Fruit fly (Drosophila melanogaster) whole organism, prepupa: Measurements from ENCODE around the gene CG42529.
A peak's percentile ranks its signal among the peaks of the same experiment; 100 is the strongest.

ENCODE experiments used
- Blimp-1 ChIP-seq: fragments of 200-800 bp; sonication (Bioruptor generic); optimal IDR thresholded peaks from 3 replicates; lab custom pipeline; 2017; ENCODE audit warnings: missing biosample characterization, missing genetic modification characterization, mild to moderate bottlenecking, moderate library complexity, missing genetic modification reagents
- CG10631 ChIP-seq: fragments of 200-800 bp; sonication (Bioruptor generic); optimal IDR thresholded peaks from 2 replicates; lab custom pipeline; 2016; ENCODE audit warnings: missing biosample characterization, missing genetic modification characterization
- CG10669 ChIP-seq: fragments of 200-800 bp; sonication (Bioruptor generic); optimal IDR thresholded peaks from 3 replicates; lab custom pipeline; 2018; ENCODE audit warnings: missing biosample characterization, mild to moderate bottlenecking, missing genetic modification characterization, moderate library complexity
- CG11762 ChIP-seq: fragments of 200-800 bp; sonication (Bioruptor generic); optimal IDR thresholded peaks from 3 replicates; lab custom pipeline; 2016; ENCODE audit warnings: missing biosample characterization, missing genetic modification characterization; ENCODE audit not compliant: insufficient read depth
- CG15336 ChIP-seq: fragments of 200-800 bp; sonication (Bioruptor generic); IDR thresholded peaks from 2 replicates; pipeline ENCODE4 v1.3.6; 2022; ENCODE audit warnings: missing biosample characterization, missing genetic modification characterization
- CG1621 ChIP-seq: fragments of 200-800 bp; sonication (Bioruptor generic); optimal IDR thresholded peaks from 3 replicates; lab custom pipeline; 2018; ENCODE audit warnings: missing biosample characterization, mild to moderate bottlenecking, missing genetic modification characterization
- CG16779 ChIP-seq: fragments of 200-800 bp; sonication (Bioruptor generic); optimal IDR thresholded peaks from 3 replicates; lab custom pipeline; 2017; ENCODE audit warnings: missing biosample characterization, mild to moderate bottlenecking, missing genetic modification characterization
- CG31627 ChIP-seq: fragments of 200-800 bp; sonication (Bioruptor generic); optimal IDR thresholded peaks from 3 replicates; lab custom pipeline; 2016; ENCODE audit warnings: missing biosample characterization, missing genetic modification characterization
- CG32006 ChIP-seq: fragments of 200-800 bp; sonication (Bioruptor generic); optimal IDR thresholded peaks from 3 replicates; lab custom pipeline; 2017; ENCODE audit warnings: missing biosample characterization, mild to moderate bottlenecking, missing genetic modification characterization
- CG34406 ChIP-seq: fragments of 200-800 bp; sonication (Bioruptor generic); optimal IDR thresholded peaks from 3 replicates; lab custom pipeline; 2016; ENCODE audit warnings: missing biosample characterization, missing genetic modification characterization
- CG6163 ChIP-seq: fragments of 200-800 bp; sonication (Bioruptor generic); IDR thresholded peaks from 3 replicates; pipeline ENCODE4 v1.3.6; 2022; ENCODE audit warnings: missing biosample characterization, missing genetic modification characterization
- CG6276 ChIP-seq: fragments of 200-800 bp; sonication (Bioruptor generic); optimal IDR thresholded peaks from 2 replicates; lab custom pipeline; 2017; ENCODE audit warnings: missing biosample characterization, mild to moderate bottlenecking, missing genetic modification characterization
- CG6792 ChIP-seq: fragments of 200-800 bp; sonication (Bioruptor generic); optimal IDR thresholded peaks from 3 replicates; lab custom pipeline; 2016; ENCODE audit warnings: missing biosample characterization, missing genetic modification characterization
- CG6808 ChIP-seq: fragments of 200-800 bp; sonication (Bioruptor generic); optimal IDR thresholded peaks from 3 replicates; lab custom pipeline; 2017; ENCODE audit warnings: missing biosample characterization, missing genetic modification characterization, mild to moderate bottlenecking, moderate library complexity, missing genetic modification reagents
- CG6854 ChIP-seq: fragments of 200-800 bp; sonication (Bioruptor generic); optimal IDR thresholded peaks from 2 replicates; lab custom pipeline; 2017; ENCODE audit warnings: missing biosample characterization, mild to moderate bottlenecking, missing genetic modification characterization
- CG7368 ChIP-seq: fragments of 200-800 bp; sonication (Bioruptor generic); optimal IDR thresholded peaks from 3 replicates; lab custom pipeline; 2016; ENCODE audit warnings: missing biosample characterization, missing genetic modification characterization
- CG8119 ChIP-seq: fragments of 200-800 bp; sonication (Bioruptor generic); IDR thresholded peaks from 3 replicates; pipeline ENCODE4 v1.3.6; 2022; ENCODE audit warnings: missing biosample characterization, missing genetic modification characterization
- CG8319 ChIP-seq: fragments of 200-800 bp; sonication (Bioruptor generic); optimal IDR thresholded peaks from 3 replicates; lab custom pipeline; 2016; ENCODE audit warnings: missing biosample characterization, missing genetic modification characterization
- CG8632 ChIP-seq: fragments of 200-800 bp; sonication (Bioruptor generic); optimal IDR thresholded peaks from 3 replicates; lab custom pipeline; 2016; ENCODE audit warnings: missing biosample characterization, missing genetic modification characterization
- CG9139 ChIP-seq: fragments of 200-800 bp; sonication (Bioruptor generic); optimal IDR thresholded peaks from 3 replicates; lab custom pipeline; 2017; ENCODE audit warnings: missing biosample characterization, mild to moderate bottlenecking, missing genetic modification characterization
- Eip75B ChIP-seq: fragments of 200-800 bp; sonication (Bioruptor generic); optimal IDR thresholded peaks from 3 replicates; lab custom pipeline; 2016; ENCODE audit warnings: missing biosample characterization, missing genetic modification characterization
- Eip78C ChIP-seq: fragments of 200-800 bp; sonication (Bioruptor generic); peaks from one replicate; lab custom pipeline; 2016; ENCODE audit warnings: missing biosample characterization, missing genetic modification characterization
- Eip93F ChIP-seq: fragments of 200-800 bp; sonication (Bioruptor generic); optimal IDR thresholded peaks from 2 replicates; lab custom pipeline; 2016; ENCODE audit warnings: missing biosample characterization, mild to moderate bottlenecking, missing genetic modification characterization
- Ets21C ChIP-seq: fragments of 200-800 bp; sonication (Bioruptor generic); optimal IDR thresholded peaks from 3 replicates; lab custom pipeline; 2016; ENCODE audit warnings: missing biosample characterization, missing genetic modification characterization
- Ets96B ChIP-seq: fragments of 200-800 bp; optimal IDR thresholded peaks from 2 replicates; lab custom pipeline; 2019; ENCODE audit warnings: missing biosample characterization, mild to moderate bottlenecking, missing genetic modification characterization, moderate library complexity
- Gug ChIP-seq: fragments of 200-800 bp; sonication (Bioruptor generic); IDR thresholded peaks from 2 replicates; pipeline ENCODE4 v1.3.6; 2022; ENCODE audit warnings: missing biosample characterization, missing genetic modification characterization
- Hr38 ChIP-seq: sonication (Bioruptor generic); optimal IDR thresholded peaks from 2 replicates; lab custom pipeline; 2016; ENCODE audit warnings: missing biosample characterization, missing genetic modification characterization
- Smox ChIP-seq: fragments of 200-800 bp; sonication (Bioruptor generic); optimal IDR thresholded peaks from 3 replicates; lab custom pipeline; 2016; ENCODE audit warnings: missing biosample characterization, missing genetic modification characterization
- Sox102F ChIP-seq: fragments of 200-800 bp; sonication (Bioruptor generic); optimal IDR thresholded peaks from 2 replicates; lab custom pipeline; 2016; ENCODE audit warnings: missing biosample characterization, mild to moderate bottlenecking, missing genetic modification characterization
- Sox14 ChIP-seq: fragments of 200-800 bp; sonication (Bioruptor generic); optimal IDR thresholded peaks from 3 replicates; lab custom pipeline; 2016; ENCODE audit warnings: missing biosample characterization, missing genetic modification characterization
- achi ChIP-seq: fragments of 200-800 bp; sonication (Bioruptor generic); optimal IDR thresholded peaks from 3 replicates; lab custom pipeline; 2016; ENCODE audit warnings: missing biosample characterization, missing genetic modification characterization
- acj6 ChIP-seq: fragments of 200-800 bp; sonication (Bioruptor generic); optimal IDR thresholded peaks from 3 replicates; lab custom pipeline; 2016; ENCODE audit warnings: missing biosample characterization, missing genetic modification characterization
- dsx ChIP-seq: fragments of 200-800 bp; optimal IDR thresholded peaks from 3 replicates; lab custom pipeline; 2019; ENCODE audit warnings: missing biosample characterization, mild to moderate bottlenecking, missing genetic modification characterization, moderate library complexity; ENCODE audit not compliant: poor library complexity, severe bottlenecking
- eg ChIP-seq: fragments of 200-800 bp; sonication (Bioruptor generic); IDR thresholded peaks from 3 replicates; pipeline ENCODE4 v1.3.6; 2022; ENCODE audit warnings: missing biosample characterization, missing genetic modification characterization
- esn ChIP-seq: fragments of 200-800 bp; sonication (Bioruptor generic); optimal IDR thresholded peaks from 2 replicates; lab custom pipeline; 2016; ENCODE audit warnings: missing biosample characterization, mild to moderate bottlenecking, missing genetic modification characterization, moderate library complexity
- fd85E ChIP-seq: fragments of 200-800 bp; sonication (Bioruptor generic); optimal IDR thresholded peaks from 3 replicates; lab custom pipeline; 2016; ENCODE audit warnings: missing biosample characterization, missing genetic modification characterization
- fkh ChIP-seq: fragments of 200-800 bp; sonication (Bioruptor generic); optimal IDR thresholded peaks from 3 replicates; lab custom pipeline; 2017; ENCODE audit warnings: missing biosample characterization, mild to moderate bottlenecking, missing genetic modification characterization, moderate library complexity
- lz ChIP-seq: fragments of 200-800 bp; sonication (Bioruptor generic); optimal IDR thresholded peaks from 3 replicates; lab custom pipeline; 2016; ENCODE audit warnings: missing biosample characterization, missing genetic modification characterization
- net ChIP-seq: fragments of 200-800 bp; sonication (Bioruptor generic); optimal IDR thresholded peaks from 3 replicates; lab custom pipeline; 2016; ENCODE audit warnings: missing biosample characterization, missing genetic modification characterization
- salr ChIP-seq, 2 experiments: fragments of 200-800 bp; sonication (Bioruptor generic); optimal IDR thresholded peaks; 3 replicates each; lab custom pipeline; 2016 to 2018; ENCODE audit warnings: missing biosample characterization in 2 of 2, missing genetic modification characterization in 2 of 2, mild to moderate bottlenecking in 1 of 2
- spab ChIP-seq: fragments of 200-800 bp; sonication (Bioruptor generic); optimal IDR thresholded peaks from 2 replicates; lab custom pipeline; 2017; ENCODE audit warnings: missing biosample characterization, mild to moderate bottlenecking, missing genetic modification characterization, missing genetic modification reagents
- ss ChIP-seq, 2 experiments: fragments of 200-800 bp; sonication (Bioruptor generic); optimal IDR thresholded peaks; 2 replicates in 1 of 2; 3 replicates in 1 of 2; lab custom pipeline; 2017 to 2018; ENCODE audit warnings: mild to moderate bottlenecking in 2 of 2, missing biosample characterization in 2 of 2, missing genetic modification characterization in 2 of 2, moderate library complexity in 1 of 2
- svp ChIP-seq: fragments of 200-800 bp; sonication (Bioruptor generic); peaks from one replicate; lab custom pipeline; 2016; ENCODE audit warnings: missing biosample characterization, missing genetic modification characterization
- topi ChIP-seq: fragments of 200-800 bp; sonication (Bioruptor generic); optimal IDR thresholded peaks from 3 replicates; lab custom pipeline; 2016; ENCODE audit warnings: missing biosample characterization, missing genetic modification characterization
- vri ChIP-seq: fragments of 200-800 bp; sonication (Bioruptor generic); optimal IDR thresholded peaks from 3 replicates; lab custom pipeline; 2016; ENCODE audit warnings: missing biosample characterization, mild to moderate bottlenecking, missing genetic modification characterization

The CG42529 gene

DNA sequence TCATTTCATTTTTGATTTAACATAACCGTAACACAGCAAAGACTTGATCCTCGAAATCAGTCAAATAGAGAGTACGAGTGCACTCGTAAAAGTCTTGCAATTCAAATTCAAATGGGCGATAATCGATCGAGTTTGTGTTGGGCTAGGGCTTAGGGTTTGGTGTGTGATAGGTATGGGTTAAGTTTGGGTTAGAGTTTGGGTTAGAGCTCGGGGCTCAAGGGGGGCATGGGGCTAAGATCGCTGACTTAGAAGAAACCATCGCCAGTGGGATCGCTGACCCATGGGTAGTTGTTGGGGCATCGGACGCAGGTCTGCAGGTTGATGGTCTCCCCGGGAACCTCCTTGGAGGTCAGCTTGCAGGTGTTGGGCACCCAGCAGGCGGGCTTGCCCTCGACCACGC is 27.7 kb upstream of the CG42529 start:
- TF ChIP-seq svp (GFP tag; lab: Kevin White, UChicago) (no peak), CG16779 (tag; lab: Kevin White, UChicago) (no peak), CG8319 (no peak), CG10669 (GFP tag; lab: Kevin White, UChicago) (no peak), fkh (GFP tag; lab: Kevin White, UChicago) (no peak), acj6 (GFP tag; lab: Kevin White, UChicago) (no peak), CG8119 (no peak), topi (GFP tag; lab: Kevin White, UChicago) (no peak), spab (GFP tag; lab: Kevin White, UChicago) (no peak), CG6163 (no peak), CG9139 (GFP tag; lab: Kevin White, UChicago) (no peak), vri (GFP tag; lab: Kevin White, UChicago) (no peak), dsx (no peak)
- TF ChIP-seq, all 60 proteins: peak for 0

DNA sequence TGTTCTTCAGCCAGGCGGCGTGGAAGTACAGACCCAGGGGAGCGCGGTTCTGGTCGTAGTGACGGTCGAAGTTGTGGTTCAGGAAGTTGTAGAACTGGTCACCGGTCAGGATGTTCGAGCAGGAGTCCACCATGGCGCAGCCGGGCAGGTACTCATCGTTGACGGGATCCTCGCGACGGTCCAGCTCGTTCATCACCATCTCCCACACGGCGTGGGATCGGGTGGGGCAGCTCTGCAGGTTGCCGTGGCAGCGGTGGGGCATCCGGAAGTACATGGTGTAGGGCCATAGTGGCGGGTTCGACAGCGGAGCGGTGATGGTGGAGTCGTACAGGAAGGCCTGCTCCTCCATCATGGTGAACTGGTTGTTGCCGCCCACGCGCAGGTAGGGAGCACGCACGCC is 27.1 kb upstream of the CG42529 start:
- no peak for TF ChIP-seq fkh (GFP tag; lab: Kevin White, UChicago)
- no peak for TF ChIP-seq CG15336 (GFP tag; lab: Robert Waterston, UW)
- TF ChIP-seq Eip75B (GFP tag; lab: Kevin White, UChicago): no peak
- TF ChIP-seq CG1621 (tag; lab: Kevin White, UChicago): no peak
- no peak for TF ChIP-seq CG10631 (GFP tag; lab: Kevin White, UChicago)
- no peak for TF ChIP-seq dsx
- TF ChIP-seq Ets96B (tag; lab: Kevin White, UChicago): no peak
- TF ChIP-seq CG16779 (tag; lab: Kevin White, UChicago): no peak
- TF ChIP-seq CG6276 (GFP tag; lab: Kevin White, UChicago): no peak
- TF ChIP-seq Ets21C (GFP tag; lab: Kevin White, UChicago): no peak
- no peak for TF ChIP-seq CG6808 (GFP tag; lab: Kevin White, UChicago)
- TF ChIP-seq fd85E (GFP tag; lab: Kevin White, UChicago): no peak
- TF ChIP-seq ss (GFP tag; optimal IDR thresholded peaks at IDR 0.05; lab: Kevin White, UChicago): no peak
- TF ChIP-seq salr (GFP tag; optimal IDR thresholded peaks at IDR 0.05; lab: Kevin White, UChicago): no peak

DNA sequence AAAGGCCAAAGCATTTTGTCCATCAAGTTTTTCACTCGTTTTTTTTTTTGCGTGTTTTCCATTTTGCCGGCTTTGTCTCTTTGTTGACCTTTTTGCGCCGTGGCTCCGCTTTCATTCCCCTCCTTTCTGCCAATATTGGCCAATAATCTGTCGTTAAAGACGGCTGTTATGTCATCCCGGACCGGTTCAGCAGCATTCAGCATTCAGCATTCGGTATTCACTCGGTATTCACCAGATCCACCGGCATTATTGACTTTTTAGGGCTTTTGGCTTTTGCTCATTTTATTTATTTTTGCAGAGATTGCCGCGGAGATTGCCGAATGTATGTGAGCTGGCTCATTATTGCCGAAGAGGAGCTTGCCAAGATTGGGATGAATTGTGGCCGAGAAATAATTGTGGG is 25.5 kb upstream of the CG42529 start:
- peak in 1 of 2 experiments; percentile 3 for TF ChIP-seq ss (GFP tag; optimal IDR thresholded peaks at IDR 0.05; lab: Kevin White, UChicago)
- TF ChIP-seq Eip93F: no peak
- TF ChIP-seq topi (GFP tag; lab: Kevin White, UChicago): no peak
- TF ChIP-seq CG6163: 0 out of 3 replicates have a peak, but pooled peaks have one; percentile 35
- TF ChIP-seq fkh (GFP tag; lab: Kevin White, UChicago): no peak
- TF ChIP-seq CG8319: no peak
- no peak for TF ChIP-seq achi (GFP tag; lab: Kevin White, UChicago)
- TF ChIP-seq CG1621 (tag; lab: Kevin White, UChicago): no peak
- peak; percentile 26 for TF ChIP-seq CG6854 (GFP tag; lab: Kevin White, UChicago)
- no peak for TF ChIP-seq CG11762 (GFP tag; lab: Kevin White, UChicago)
- TF ChIP-seq Smox (GFP tag; lab: Kevin White, UChicago): peak; percentile 2
- peak; percentile 2 for TF ChIP-seq CG6808 (GFP tag; lab: Kevin White, UChicago)
- no peak for TF ChIP-seq CG8632
- TF ChIP-seq CG6792 (GFP tag; lab: Kevin White, UChicago): no peak
- TF ChIP-seq CG32006 (GFP tag; lab: Kevin White, UChicago): no peak
- TF ChIP-seq svp (GFP tag; lab: Kevin White, UChicago): peak; percentile 71
- TF ChIP-seq CG8119: no peak
- TF ChIP-seq Eip78C (GFP tag; lab: Kevin White, UChicago): peak; percentile 64
- TF ChIP-seq Hr38 (GFP tag; lab: Kevin White, UChicago): no peak
- TF ChIP-seq Sox14: peak; percentile 24
- TF ChIP-seq Sox102F (GFP tag; lab: Kevin White, UChicago): peak; percentile 33
- TF ChIP-seq Ets96B (tag; lab: Kevin White, UChicago): no peak
- no peak for TF ChIP-seq acj6 (GFP tag; lab: Kevin White, UChicago)
- TF ChIP-seq CG31627 (GFP tag; lab: Kevin White, UChicago): no peak
- no peak for TF ChIP-seq dsx
- no peak for TF ChIP-seq salr (GFP tag; optimal IDR thresholded peaks at IDR 0.05; lab: Kevin White, UChicago)
- peak; percentile 3 for TF ChIP-seq lz (GFP tag; lab: Kevin White, UChicago)
- TF ChIP-seq eg (GFP tag; lab: Robert Waterston, UW): no peak
- no peak for TF ChIP-seq CG7368 (GFP tag; lab: Kevin White, UChicago)
- no peak for TF ChIP-seq Blimp-1 (GFP tag; lab: Kevin White, UChicago)
- TF ChIP-seq CG34406 (GFP tag; lab: Kevin White, UChicago): no peak
- peak; percentile 11 for TF ChIP-seq esn (GFP tag; lab: Kevin White, UChicago)
- no peak for TF ChIP-seq net (GFP tag; lab: Kevin White, UChicago)
- no peak for TF ChIP-seq spab (GFP tag; lab: Kevin White, UChicago)
- no peak for TF ChIP-seq CG6276 (GFP tag; lab: Kevin White, UChicago)
- TF ChIP-seq vri (GFP tag; lab: Kevin White, UChicago): peak; percentile 98
- no peak for TF ChIP-seq Gug (GFP tag; lab: Robert Waterston, UW)
